Fruit fly (Drosophila melanogaster): ENCODE measurements around the gene Rsph9.

dm6 chr2L:17421366-17421765, 8.9 kb upstream of the Rsph9 start:
- TF ChIP-seq psq (optimal IDR thresholded peaks at IDR 0.05) (no peak), usp (GFP tag; optimal IDR thresholded peaks at IDR 0.05) (no peak)
